Worm (Caenorhabditis elegans): ENCODE data around the gene T04A6.1.

DNA sequence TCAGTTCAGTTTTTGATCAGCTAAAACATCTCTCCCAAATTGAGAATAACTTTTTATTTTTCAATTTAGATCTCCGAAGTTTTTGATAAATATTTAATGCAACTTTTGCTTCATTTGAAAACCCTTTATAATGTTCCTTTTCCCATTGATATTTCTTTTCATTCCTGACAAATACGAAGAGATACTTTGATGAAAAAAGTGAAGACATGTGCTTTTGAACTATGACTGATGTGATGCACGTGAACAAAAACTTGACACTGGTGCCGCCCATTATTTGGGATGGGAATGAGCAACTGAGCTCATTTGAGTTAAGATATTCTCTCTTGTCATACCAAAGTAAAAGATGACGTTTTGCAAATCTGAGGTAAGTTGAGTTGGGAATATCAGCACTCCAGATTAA is at the start of gene T04A6.1:
- TF ChIP-seq him-1 (tag; optimal IDR thresholded peaks at IDR 0.05) (no peak), W03F9.2 (tag; optimal IDR thresholded peaks at IDR 0.05) (no peak), dao-5 (tag; optimal IDR thresholded peaks at IDR 0.05) (no peak)
